Worm (Caenorhabditis elegans) whole organism, L1 larva: ENCODE measurements around the gene srz-18.

ENCODE experiments used
- C34B4.2 ChIP-seq: sonication (generic microtip); optimal IDR thresholded peaks from 2 replicates; lab custom pipeline; 2017; ENCODE audit warnings: mild to moderate bottlenecking, missing genetic modification characterization, missing compliant biosample characterization
- efl-1 ChIP-seq, 4 experiments: fragments of 150-350 bp; optimal IDR thresholded peaks in 3 of 4; peaks in 1 of 4; 1 replicate in 1 of 4; 2 replicates in 3 of 4; lab custom pipeline; 2014; ENCODE audit warnings: missing biosample characterization in 2 of 4, missing genetic modification characterization in 2 of 4, missing genetic modification reagents in 2 of 4
- egl-27 ChIP-seq, 2 experiments: fragments of 150-350 bp in 1 of 2; sonication (generic microtip); optimal IDR thresholded peaks; 3 replicates each; lab custom pipeline; 2017 to 2018; ENCODE audit warnings: missing biosample characterization in 2 of 2, missing genetic modification characterization in 2 of 2, missing genetic modification reagents in 2 of 2
- elt-3 ChIP-seq, 6 experiments: fragments of 150-350 bp in 1 of 6; sonication (generic microtip); optimal IDR thresholded peaks; 2 replicates each; lab custom pipeline; 2017 to 2018; ENCODE audit warnings: missing biosample characterization in 6 of 6, missing genetic modification characterization in 6 of 6, inconsistent platforms in 1 of 6
- lin-13 ChIP-seq: fragments of 150-350 bp; optimal IDR thresholded peaks from 2 replicates; lab custom pipeline; 2014; ENCODE audit warnings: missing biosample characterization, missing genetic modification reagents, missing genetic modification characterization
- mdl-1 ChIP-seq, 2 experiments: fragments of 150-350 bp; optimal IDR thresholded peaks; 2 replicates each; lab custom pipeline; 2014 to 2017; ENCODE audit warnings: missing biosample characterization in 2 of 2, missing genetic modification characterization in 2 of 2, inconsistent platforms in 1 of 2
- nhr-11 ChIP-seq: fragments of 150-350 bp; optimal IDR thresholded peaks from 2 replicates; lab custom pipeline; 2014; ENCODE audit warnings: missing biosample characterization, missing genetic modification characterization
- nhr-84 ChIP-seq: sonication (generic microtip); optimal IDR thresholded peaks from 2 replicates; lab custom pipeline; 2017; ENCODE audit warnings: missing biosample characterization, missing genetic modification characterization
- skn-1 ChIP-seq: fragments of 150-350 bp; optimal IDR thresholded peaks from 2 replicates; lab custom pipeline; 2014; ENCODE audit warnings: missing biosample characterization, missing genetic modification characterization
- snpc-4 ChIP-seq: fragments of 150-350 bp; optimal IDR thresholded peaks from 2 replicates; lab custom pipeline; 2014; ENCODE audit warnings: missing biosample characterization, missing genetic modification characterization
- ztf-11 ChIP-seq, 2 experiments: sonication (generic microtip); optimal IDR thresholded peaks; 2 replicates each; lab custom pipeline; 2016 to 2017; ENCODE audit warnings: missing genetic modification characterization in 2 of 2, missing biosample characterization in 1 of 2, missing compliant biosample characterization in 1 of 2

DNA sequence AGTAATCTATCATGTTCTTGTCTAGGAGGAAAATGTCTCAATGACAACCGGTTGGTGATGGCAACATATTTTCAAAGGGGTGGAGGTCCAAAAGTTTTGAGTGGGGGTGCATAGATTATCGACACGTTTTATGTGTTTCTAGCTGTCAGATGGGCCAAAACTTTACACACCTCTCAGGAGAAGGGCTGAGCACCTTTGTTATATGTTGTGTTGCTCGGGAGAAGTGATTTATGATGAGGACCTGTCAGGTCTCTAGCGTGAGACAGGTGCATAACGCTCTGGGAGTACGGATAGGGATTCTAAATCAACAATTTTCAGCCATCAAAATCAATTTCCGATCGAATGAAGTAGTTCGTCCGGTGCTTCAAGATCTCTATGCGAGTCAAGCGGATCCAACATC, 30.1 kb downstream of the srz-18 start:
- TF ChIP-seq egl-27 (tag; optimal IDR thresholded peaks at IDR 0.05; lab: Kevin White, UChicago): no peak
- TF ChIP-seq nhr-84 (tag; lab: Kevin White, UChicago): no peak
- no peak for TF ChIP-seq nhr-11 (tag; lab: Kevin White, UChicago)
- no peak for TF ChIP-seq mdl-1 (tag; optimal IDR thresholded peaks at IDR 0.05; lab: Kevin White, UChicago)
- TF ChIP-seq C34B4.2 (tag; lab: Kevin White, UChicago): no peak
- no peak for TF ChIP-seq snpc-4 (tag; lab: Kevin White, UChicago)
- no peak for TF ChIP-seq ztf-11 (tag; optimal IDR thresholded peaks at IDR 0.05; lab: Kevin White, UChicago)
- TF ChIP-seq skn-1: no peak
- TF ChIP-seq elt-3 (tag; optimal IDR thresholded peaks at IDR 0.05; lab: Kevin White, UChicago): no peak
- TF ChIP-seq lin-13 (GFP tag; lab: Kevin White, UChicago): no peak
- TF ChIP-seq efl-1 (optimal IDR thresholded peaks at IDR 0.05; lab: Kevin White, UChicago): no peak
- TF ChIP-seq efl-1 (GFP tag; optimal IDR thresholded peaks at IDR 0.05 in 1 of 2; lab: Kevin White, UChicago): no peak
